Worm (Caenorhabditis elegans) whole organism, L4 larva: ENCODE data around the gene R13H4.7.

Source experiments
- T20F7.1 ChIP-seq: fragments of 200-800 bp; sonication (Bioruptor generic); optimal IDR thresholded peaks from 2 replicates; lab custom pipeline; 2018; ENCODE audit warnings: mild to moderate bottlenecking, missing genetic modification characterization, missing compliant biosample characterization
- lin-39 ChIP-seq: fragments of 150-350 bp; optimal IDR thresholded peaks from 2 replicates; lab custom pipeline; 2014; ENCODE audit warnings: missing biosample characterization, missing genetic modification reagents, missing genetic modification characterization
- lsy-2 ChIP-seq, 2 experiments: fragments of 150-350 bp in 1 of 2; sonication (generic microtip) in 1 of 2; optimal IDR thresholded peaks; 2 replicates each; lab custom pipeline; 2014 to 2017; ENCODE audit warnings: missing biosample characterization in 2 of 2, missing genetic modification characterization in 2 of 2
- mep-1 ChIP-seq: fragments of 150-350 bp; sonication (generic microtip); optimal IDR thresholded peaks from 3 replicates; lab custom pipeline; 2014; ENCODE audit warnings: missing biosample characterization, missing genetic modification characterization
- nhr-28 ChIP-seq: fragments of 150-350 bp; optimal IDR thresholded peaks from 2 replicates; lab custom pipeline; 2014; ENCODE audit warnings: missing biosample characterization, missing genetic modification characterization
- pha-4 ChIP-seq, 2 experiments: fragments of 150-350 bp in 1 of 2; fragments of 200-800 bp in 1 of 2; sonication (Bioruptor generic) in 1 of 2; IDR thresholded peaks in 1 of 2; optimal IDR thresholded peaks in 1 of 2; 2 replicates each; pipeline versions ENCODE4 v1.3.6 to Lab custom; 2014 to 2022; ENCODE audit warnings: missing genetic modification characterization in 2 of 2, missing genetic modification reagents in 2 of 2, missing biosample characterization in 1 of 2, missing compliant biosample characterization in 1 of 2
- pqm-1 ChIP-seq: sonication (generic microtip); optimal IDR thresholded peaks from 2 replicates; lab custom pipeline; 2017; ENCODE audit warnings: missing biosample characterization, missing genetic modification characterization
- snpc-4 ChIP-seq: fragments of 150-350 bp; optimal IDR thresholded peaks from 2 replicates; lab custom pipeline; 2014; ENCODE audit warnings: missing biosample characterization, missing genetic modification characterization
- zag-1 ChIP-seq: fragments of 150-350 bp; optimal IDR thresholded peaks from 2 replicates; lab custom pipeline; 2014; ENCODE audit warnings: missing biosample characterization, missing genetic modification characterization
- ztf-11 ChIP-seq: fragments of 150-350 bp; optimal IDR thresholded peaks from 2 replicates; lab custom pipeline; 2014; ENCODE audit warnings: missing biosample characterization, missing genetic modification characterization

DNA sequence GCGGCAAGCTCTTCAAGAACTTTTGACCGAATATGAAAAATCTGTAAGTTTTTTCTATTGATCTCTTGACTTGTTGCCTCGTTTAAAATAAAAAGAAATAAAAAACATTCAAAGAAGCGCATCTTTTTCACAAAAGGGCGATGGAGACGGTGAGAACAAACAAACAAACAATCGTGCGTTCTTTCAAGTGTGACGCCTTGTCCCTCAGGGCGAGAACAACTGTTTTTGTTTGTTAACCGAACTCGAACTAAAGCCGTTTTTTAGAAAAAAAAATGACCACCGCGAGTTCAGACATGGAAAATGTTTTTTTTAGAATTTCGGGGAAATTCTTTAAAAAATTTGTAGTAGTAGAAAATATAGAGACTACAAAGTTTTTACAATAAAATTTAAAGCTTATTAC is 21.1 kb downstream of the R13H4.7 start:
- TF ChIP-seq zag-1 (tag; lab: Kevin White, UChicago) = no peak
- TF ChIP-seq snpc-4 (tag; lab: Kevin White, UChicago) = no peak
- TF ChIP-seq mep-1 (tag; lab: Kevin White, UChicago) = no peak
- no peak for TF ChIP-seq pqm-1 (tag; lab: Kevin White, UChicago)
- TF ChIP-seq lsy-2 (tag; optimal IDR thresholded peaks at IDR 0.05; lab: Kevin White, UChicago) = no peak
- no peak for TF ChIP-seq ztf-11 (tag; lab: Kevin White, UChicago)
- TF ChIP-seq lin-39 (tag; lab: Kevin White, UChicago) = no peak
- no peak for TF ChIP-seq pha-4 (GFP tag; IDR thresholded peaks at IDR 0.05; lab: Robert Waterston, UW)
- TF ChIP-seq pha-4 (tag; optimal IDR thresholded peaks at IDR 0.05; lab: Kevin White, UChicago) = peak; percentile 50
- TF ChIP-seq nhr-28 (tag; lab: Kevin White, UChicago) = no peak
- TF ChIP-seq T20F7.1 (GFP tag; lab: Kevin White, UChicago) = no peak
